Worm (Caenorhabditis elegans) whole organism, L4 larva: ENCODE measurements around the gene emc-2.

Experiments
- T20F7.1 ChIP-seq: fragments of 200-800 bp; sonication (Bioruptor generic); optimal IDR thresholded peaks from 2 replicates; lab custom pipeline; 2018; ENCODE audit warnings: mild to moderate bottlenecking, missing genetic modification characterization, missing compliant biosample characterization
- daf-12 ChIP-seq: fragments of 150-350 bp; optimal IDR thresholded peaks from 2 replicates; lab custom pipeline; 2014; ENCODE audit warnings: missing biosample characterization, missing genetic modification reagents, missing genetic modification characterization
- fkh-10 ChIP-seq: fragments of 150-350 bp; optimal IDR thresholded peaks from 2 replicates; lab custom pipeline; 2014; ENCODE audit warnings: missing biosample characterization, missing genetic modification reagents, missing genetic modification characterization
- hmg-1.1 ChIP-seq: fragments of 200-800 bp; sonication (Bioruptor generic); IDR thresholded peaks from 2 replicates; pipeline ENCODE4 v1.3.6; 2022; ENCODE audit warnings: missing genetic modification reagents, missing genetic modification characterization, missing compliant biosample characterization
- lsy-2 ChIP-seq, 2 experiments: fragments of 150-350 bp in 1 of 2; sonication (generic microtip) in 1 of 2; optimal IDR thresholded peaks; 2 replicates each; lab custom pipeline; 2014 to 2017; ENCODE audit warnings: missing biosample characterization in 2 of 2, missing genetic modification characterization in 2 of 2
- nhr-11 ChIP-seq: fragments of 150-350 bp; optimal IDR thresholded peaks from 2 replicates; lab custom pipeline; 2014; ENCODE audit warnings: missing biosample characterization, missing genetic modification characterization
- nhr-76 ChIP-seq: fragments of 150-350 bp; optimal IDR thresholded peaks from 2 replicates; lab custom pipeline; 2014; ENCODE audit warnings: missing biosample characterization, missing genetic modification characterization
- nhr-77 ChIP-seq: fragments of 150-350 bp; optimal IDR thresholded peaks from 2 replicates; lab custom pipeline; 2014; ENCODE audit warnings: missing biosample characterization, missing genetic modification characterization

DNA sequence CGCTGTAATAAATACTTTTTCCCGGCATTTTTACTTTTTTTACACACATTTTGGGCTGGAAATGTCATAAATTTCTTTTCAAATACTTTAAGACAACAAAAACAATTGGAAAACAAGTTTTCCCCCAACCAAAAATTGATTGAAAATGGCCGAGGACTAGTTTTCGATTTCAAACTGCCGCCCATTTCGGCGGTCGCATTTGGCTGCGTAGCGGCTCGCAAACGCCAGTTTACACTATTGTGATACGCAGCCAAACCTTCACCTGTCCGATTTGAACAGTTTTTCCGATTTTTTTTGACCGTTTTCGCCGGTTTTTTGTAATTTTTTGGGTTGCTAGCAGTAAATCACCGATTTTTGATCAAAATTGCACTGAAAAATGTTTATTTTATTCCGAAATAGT lies 14.5 kb upstream of the emc-2 start:
- TF ChIP-seq lsy-2 (tag; optimal IDR thresholded peaks at IDR 0.05; lab: Kevin White, UChicago) = peak; percentile 83 to 97
- peak; percentile 65 for TF ChIP-seq nhr-76 (tag; lab: Kevin White, UChicago)
- peak; percentile 93 for TF ChIP-seq T20F7.1 (GFP tag; lab: Kevin White, UChicago)
- peak; percentile 94 for TF ChIP-seq hmg-1.1 (GFP tag; lab: Robert Waterston, UW)
- TF ChIP-seq nhr-11 (tag; lab: Kevin White, UChicago) = peak; percentile 92
- peak; percentile 97 for TF ChIP-seq nhr-77 (tag; lab: Kevin White, UChicago)
- peak; percentile 78 for TF ChIP-seq fkh-10 (GFP tag; lab: Kevin White, UChicago)
- no peak for TF ChIP-seq daf-12 (tag; lab: Kevin White, UChicago)
